Worm (Caenorhabditis elegans): ENCODE results near the gene C45B11.8.

DNA sequence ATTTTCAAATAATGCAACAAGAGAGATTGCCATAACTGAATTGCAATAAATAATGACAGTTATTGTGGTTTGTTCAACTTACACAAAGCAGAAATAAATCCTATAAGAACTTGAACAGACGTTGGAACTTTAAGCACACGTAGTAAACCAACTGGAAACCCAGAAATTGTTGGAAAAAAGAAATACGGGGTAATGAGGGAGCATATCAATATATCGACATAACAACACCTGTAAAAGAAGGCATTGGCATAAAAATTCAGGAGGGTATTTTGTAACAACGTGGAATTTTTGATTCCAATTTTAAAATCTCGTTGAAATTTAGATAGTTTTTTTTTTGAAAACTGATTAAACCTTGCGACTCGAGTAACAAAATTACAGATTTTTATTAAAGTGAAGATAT lies 15.9 kb downstream of the C45B11.8 start:
- no peak for TF ChIP-seq cog-1 (tag; optimal IDR thresholded peaks at IDR 0.05)
- TF ChIP-seq ref-1 (GFP tag; conservative IDR thresholded peaks at IDR 0.05), result no peak
- TF ChIP-seq med-1 (GFP tag; optimal IDR thresholded peaks at IDR 0.05; ENCODE audit: insufficient read depth), result no peak
- no peak for TF ChIP-seq T22C8.4 (GFP tag; IDR thresholded peaks at IDR 0.05)
- TF ChIP-seq flt-1 (GFP tag; IDR thresholded peaks at IDR 0.05), result no peak
